Fruit fly (Drosophila melanogaster) whole organism, embryonic: ENCODE data around the gene CG13360.
A peak's percentile ranks its signal among the peaks of the same experiment; 100 is the strongest.

ENCODE experiments used
- Awh ChIP-seq: fragments of 200-800 bp; sonication (Bioruptor generic); IDR thresholded peaks from 2 replicates; pipeline ENCODE4, ENCODE4 v1.3.6; 2022; ENCODE audit warnings: missing biosample characterization, missing genetic modification characterization
- BEAF-32 ChIP-seq: fragments of 200-800 bp; sonication (Bioruptor generic); optimal IDR thresholded peaks from 3 replicates; lab custom pipeline; 2017; ENCODE audit warnings: missing biosample characterization, missing genetic modification characterization, mild to moderate bottlenecking, moderate library complexity, missing genetic modification reagents
- Blimp-1 ChIP-seq: fragments of 200-800 bp; sonication (Bioruptor generic); optimal IDR thresholded peaks from 3 replicates; lab custom pipeline; 2018; ENCODE audit warnings: missing biosample characterization, missing genetic modification characterization, mild to moderate bottlenecking, moderate library complexity, missing genetic modification reagents
- CG10366 ChIP-seq: fragments of 200-800 bp; sonication (Bioruptor generic); IDR thresholded peaks from 2 replicates; pipeline ENCODE4 v1.3.6; 2022; ENCODE audit warnings: missing biosample characterization, missing genetic modification characterization
- CG10979 ChIP-seq: fragments of 200-800 bp; sonication (Bioruptor generic); optimal IDR thresholded peaks from 2 replicates; lab custom pipeline; 2018; ENCODE audit warnings: missing biosample characterization, mild to moderate bottlenecking, missing genetic modification characterization, moderate library complexity
- CG11398 ChIP-seq: fragments of 200-800 bp; sonication (Bioruptor generic); optimal IDR thresholded peaks from 2 replicates; lab custom pipeline; 2016; ENCODE audit warnings: missing biosample characterization, missing genetic modification characterization
- CG14667 ChIP-seq: fragments of 200-800 bp; sonication (Bioruptor generic); IDR thresholded peaks from 2 replicates; pipeline ENCODE4 v1.3.6; 2022; ENCODE audit warnings: missing biosample characterization, missing genetic modification characterization
- CG1603 ChIP-seq: fragments of 200-800 bp; sonication (Bioruptor generic); optimal IDR thresholded peaks from 2 replicates; lab custom pipeline; 2019; ENCODE audit warnings: missing biosample characterization, mild to moderate bottlenecking, missing genetic modification characterization, moderate library complexity
- CG16813 ChIP-seq: fragments of 200-800 bp; sonication (Bioruptor generic); IDR thresholded peaks from 3 replicates; pipeline ENCODE4 v1.3.6; 2022; ENCODE audit warnings: missing biosample characterization, missing genetic modification characterization; ENCODE audit not compliant: partially characterized antibody
- CG17385 ChIP-seq: fragments of 200-800 bp; sonication (Bioruptor generic); optimal IDR thresholded peaks from 3 replicates; lab custom pipeline; 2018; ENCODE audit warnings: missing biosample characterization, mild to moderate bottlenecking, missing genetic modification characterization
- CG17612 ChIP-seq: fragments of 200-800 bp; sonication (Bioruptor generic); IDR thresholded peaks from 2 replicates; pipeline ENCODE4 v1.3.6; 2022; ENCODE audit warnings: missing biosample characterization, missing genetic modification characterization
- CG18262 ChIP-seq: fragments of 200-800 bp; optimal IDR thresholded peaks from 3 replicates; lab custom pipeline; 2019; ENCODE audit warnings: missing biosample characterization, mild to moderate bottlenecking, missing genetic modification characterization, moderate library complexity
- CG18764 ChIP-seq: fragments of 200-800 bp; sonication (Bioruptor generic); optimal IDR thresholded peaks from 3 replicates; lab custom pipeline; 2016; ENCODE audit warnings: missing biosample characterization, missing genetic modification characterization
- CG2875 ChIP-seq: fragments of 200-800 bp; sonication (Bioruptor generic); optimal IDR thresholded peaks from 2 replicates; lab custom pipeline; 2017; ENCODE audit warnings: missing biosample characterization, mild to moderate bottlenecking, missing genetic modification characterization, missing genetic modification reagents
- CG31388 ChIP-seq: fragments of 200-800 bp; sonication (Bioruptor generic); optimal IDR thresholded peaks from 2 replicates; lab custom pipeline; 2016; ENCODE audit warnings: missing biosample characterization, missing genetic modification characterization
- CG31441 ChIP-seq: fragments of 200-800 bp; sonication (Bioruptor generic); IDR thresholded peaks from 2 replicates; pipeline ENCODE4 v1.3.6; 2022; ENCODE audit warnings: missing biosample characterization, missing genetic modification characterization
- CG32772 ChIP-seq: fragments of 200-800 bp; sonication (Bioruptor generic); IDR thresholded peaks from 2 replicates; pipeline ENCODE4 v1.3.6; 2022; ENCODE audit warnings: missing biosample characterization, missing genetic modification characterization
- CG6813 ChIP-seq: fragments of 200-800 bp; sonication (Bioruptor generic); optimal IDR thresholded peaks from 2 replicates; lab custom pipeline; 2017; ENCODE audit warnings: missing biosample characterization, missing genetic modification characterization, mild to moderate bottlenecking, moderate library complexity, missing genetic modification reagents
- CG8290 ChIP-seq, 3 experiments: fragments of 200-800 bp; sonication (Bioruptor generic); optimal IDR thresholded peaks; 2 replicates each; lab custom pipeline; 2016 to 2019; ENCODE audit warnings: missing biosample characterization in 3 of 3, missing genetic modification characterization in 3 of 3, mild to moderate bottlenecking in 2 of 3, moderate library complexity in 1 of 3
- CG9437 ChIP-seq: fragments of 200-800 bp; sonication (Bioruptor generic); optimal IDR thresholded peaks from 2 replicates; lab custom pipeline; 2018; ENCODE audit warnings: missing biosample characterization, mild to moderate bottlenecking, missing genetic modification characterization
- CG9932 ChIP-seq: fragments of 200-800 bp; sonication (Bioruptor generic); IDR thresholded peaks from 2 replicates; pipeline ENCODE4 v1.3.6; 2022; ENCODE audit warnings: missing biosample characterization, missing genetic modification characterization
- CHES-1-like ChIP-seq: fragments of 200-800 bp; sonication (Bioruptor generic); optimal IDR thresholded peaks from 2 replicates; lab custom pipeline; 2016; ENCODE audit warnings: missing biosample characterization, missing genetic modification characterization
- Ets65A ChIP-seq: fragments of 200-800 bp; sonication (Bioruptor generic); peaks from one replicate; lab custom pipeline; 2016; ENCODE audit warnings: missing biosample characterization, missing genetic modification characterization
- HmgD ChIP-seq: fragments of 200-800 bp; sonication (Bioruptor generic); optimal IDR thresholded peaks from 3 replicates; lab custom pipeline; 2016; ENCODE audit warnings: missing biosample characterization, missing genetic modification characterization
- Hsf ChIP-seq: fragments of 200-800 bp; sonication (Bioruptor generic); optimal IDR thresholded peaks from 3 replicates; lab custom pipeline; 2016; ENCODE audit warnings: missing biosample characterization, missing genetic modification characterization
- NFAT ChIP-seq: fragments of 200-800 bp; sonication (Bioruptor generic); IDR thresholded peaks from 2 replicates; pipeline ENCODE4 v1.3.6; 2022; ENCODE audit warnings: missing biosample characterization, missing genetic modification characterization
- Rfx ChIP-seq: fragments of 200-800 bp; sonication (Bioruptor generic); IDR thresholded peaks from 2 replicates; pipeline ENCODE4 v1.3.6; 2022; ENCODE audit warnings: missing biosample characterization, missing genetic modification characterization
- Sox100B ChIP-seq: fragments of 200-800 bp; sonication (Bioruptor generic); optimal IDR thresholded peaks from 3 replicates; lab custom pipeline; 2018; ENCODE audit warnings: missing biosample characterization, mild to moderate bottlenecking, missing genetic modification characterization
- Trl ChIP-seq, 3 experiments: fragments of >200 bp in 2 of 3; fragments of 200-800 bp in 1 of 3; sonication (Bioruptor generic) in 1 of 3; optimal IDR thresholded peaks; 2 replicates in 1 of 3; 3 replicates in 2 of 3; lab custom pipeline; 2016 to 2017; ENCODE audit warnings: missing biosample characterization in 1 of 3, missing genetic modification characterization in 1 of 3
- ab ChIP-seq: fragments of 200-800 bp; sonication (Bioruptor generic); optimal IDR thresholded peaks from 2 replicates; lab custom pipeline; 2016; ENCODE audit warnings: missing biosample characterization, missing genetic modification characterization
- abd-A ChIP-seq: fragments of 200-800 bp; sonication (Bioruptor generic); optimal IDR thresholded peaks from 3 replicates; lab custom pipeline; 2019; ENCODE audit warnings: missing biosample characterization, mild to moderate bottlenecking, missing genetic modification characterization, moderate library complexity
- ara ChIP-seq: fragments of 200-800 bp; sonication (Bioruptor generic); IDR thresholded peaks from 2 replicates; pipeline ENCODE4 v1.3.6; 2022; ENCODE audit warnings: missing biosample characterization, missing genetic modification characterization
- bab2 ChIP-seq: fragments of 200-800 bp; sonication (Bioruptor generic); optimal IDR thresholded peaks from 2 replicates; lab custom pipeline; 2016; ENCODE audit warnings: missing biosample characterization, missing genetic modification characterization
- caup ChIP-seq: fragments of 200-800 bp; sonication (Bioruptor generic); optimal IDR thresholded peaks from 3 replicates; lab custom pipeline; 2017; ENCODE audit warnings: missing biosample characterization, mild to moderate bottlenecking, missing genetic modification characterization, moderate library complexity; ENCODE audit not compliant: severe bottlenecking
- cg ChIP-seq: fragments of 200-800 bp; sonication (Bioruptor generic); optimal IDR thresholded peaks from 3 replicates; lab custom pipeline; 2019; ENCODE audit warnings: missing biosample characterization, mild to moderate bottlenecking, missing genetic modification characterization, moderate library complexity
- dm ChIP-seq: fragments of 200-800 bp; sonication (Bioruptor generic); optimal IDR thresholded peaks from 3 replicates; lab custom pipeline; 2016; ENCODE audit warnings: missing biosample characterization, missing genetic modification characterization
- ewg ChIP-seq: fragments of 200-800 bp; sonication (Bioruptor generic); optimal IDR thresholded peaks from 3 replicates; lab custom pipeline; 2017; ENCODE audit warnings: mild to moderate bottlenecking, missing biosample characterization, missing genetic modification reagents, missing genetic modification characterization
- gcm ChIP-seq: fragments of 200-800 bp; sonication (Bioruptor generic); optimal IDR thresholded peaks from 2 replicates; lab custom pipeline; 2019; ENCODE audit warnings: missing biosample characterization, mild to moderate bottlenecking, missing genetic modification characterization, moderate library complexity
- jigr1 ChIP-seq: fragments of 200-800 bp; sonication (Bioruptor generic); IDR thresholded peaks from 3 replicates; pipeline ENCODE4 v1.3.6; 2022; ENCODE audit warnings: missing biosample characterization, missing genetic modification characterization
- kay ChIP-seq: fragments of 200-800 bp; sonication (Bioruptor generic); optimal IDR thresholded peaks from 2 replicates; lab custom pipeline; 2016; ENCODE audit warnings: missing biosample characterization, missing genetic modification characterization
- psq ChIP-seq: fragments of 200-800 bp; sonication (Bioruptor generic); optimal IDR thresholded peaks from 2 replicates; lab custom pipeline; 2017; ENCODE audit warnings: missing biosample characterization, missing genetic modification characterization
- pzg ChIP-seq: fragments of 200-800 bp; sonication (Bioruptor generic); optimal IDR thresholded peaks from 3 replicates; lab custom pipeline; 2018; ENCODE audit warnings: missing biosample characterization, mild to moderate bottlenecking, missing genetic modification characterization, moderate library complexity
- run ChIP-seq: fragments of 200-800 bp; sonication (Bioruptor generic); optimal IDR thresholded peaks from 3 replicates; lab custom pipeline; 2018; ENCODE audit warnings: missing biosample characterization, mild to moderate bottlenecking, missing genetic modification characterization
- sc ChIP-seq, 3 experiments: fragments of >200 bp in 2 of 3; fragments of 200-800 bp in 1 of 3; sonication (Bioruptor generic) in 1 of 3; optimal IDR thresholded peaks; 2 replicates in 2 of 3; 3 replicates in 1 of 3; lab custom pipeline; 2017; ENCODE audit warnings: mild to moderate bottlenecking in 1 of 3, missing biosample characterization in 1 of 3, missing genetic modification characterization in 1 of 3, missing genetic modification reagents in 1 of 3
- sens ChIP-seq: fragments of 200-800 bp; sonication (Bioruptor generic); peaks from one replicate; lab custom pipeline; 2016; ENCODE audit warnings: missing biosample characterization, missing genetic modification characterization
- tgo ChIP-seq: fragments of 200-800 bp; sonication (Bioruptor generic); IDR thresholded peaks from 3 replicates; pipeline ENCODE4 v1.3.6; 2022; ENCODE audit warnings: missing biosample characterization, missing genetic modification characterization
- twi ChIP-seq: fragments of 200-800 bp; optimal IDR thresholded peaks from 2 replicates; lab custom pipeline; 2019; ENCODE audit warnings: missing biosample characterization, mild to moderate bottlenecking, missing genetic modification characterization, moderate library complexity
- vvl ChIP-seq: fragments of 200-800 bp; sonication (Bioruptor generic); IDR thresholded peaks from 2 replicates; pipeline ENCODE4 v1.3.6; 2022; ENCODE audit warnings: missing biosample characterization, missing genetic modification characterization
- zfh2 ChIP-seq: fragments of 200-800 bp; sonication (Bioruptor generic); optimal IDR thresholded peaks from 2 replicates; lab custom pipeline; 2016; ENCODE audit warnings: missing biosample characterization, missing genetic modification characterization

CG13360 gene

dm6 chrX:796397-796989 lies 6.6 kb upstream of the CG13360 start (continued):
- no peak for TF ChIP-seq caup (GFP tag; lab: Kevin White, UChicago)
- no peak for TF ChIP-seq ewg (GFP tag; lab: Kevin White, UChicago)
- TF ChIP-seq NFAT (GFP tag; lab: Robert Waterston, UW), result peak; percentile 8; the same call in 1 of the 2 replicates
- TF ChIP-seq CG31388 (GFP tag; lab: Kevin White, UChicago), result no peak
- peak; percentile 49 for TF ChIP-seq CG18262
- TF ChIP-seq sens (GFP tag; lab: Kevin White, UChicago), result peak; percentile 68
- no peak for TF ChIP-seq psq (GFP tag; lab: Kevin White, UChicago)
- no peak for TF ChIP-seq ab (GFP tag; lab: Kevin White, UChicago)
- no peak for TF ChIP-seq CG6813 (GFP tag; lab: Kevin White, UChicago)
- TF ChIP-seq CG11398, result no peak
- TF ChIP-seq CG1603 (tag; lab: Kevin White, UChicago), result peak; percentile 11
- peak; percentile 94 for TF ChIP-seq CG16813 (GFP tag; lab: Robert Waterston, UW)
- no peak for TF ChIP-seq jigr1 (GFP tag; lab: Robert Waterston, UW)
- no peak for TF ChIP-seq tgo (GFP tag; lab: Robert Waterston, UW)
- no peak for TF ChIP-seq bab2
- TF ChIP-seq CG9932 (GFP tag; lab: Robert Waterston, UW), result peak; percentile 48; the same call in 1 of the 2 replicates
- TF ChIP-seq sc (optimal IDR thresholded peaks at IDR 0.05; lab: Kevin White, UChicago), result no peak
- TF ChIP-seq sc (GFP tag; optimal IDR thresholded peaks at IDR 0.05; lab: Kevin White, UChicago), result no peak
- no peak for TF ChIP-seq Blimp-1
- TF ChIP-seq CG10979 (tag; lab: Kevin White, UChicago), result peak; percentile 6
- TF ChIP-seq vvl (GFP tag; lab: Robert Waterston, UW), result peak; percentile 46
- no peak for TF ChIP-seq twi (tag; lab: Kevin White, UChicago)
- TF ChIP-seq CG10366 (GFP tag; lab: Robert Waterston, UW), result no peak
- no peak for TF ChIP-seq CG17612
- TF ChIP-seq Trl (optimal IDR thresholded peaks at IDR 0.05; lab: Kevin White, UChicago), result no peak
- no peak for TF ChIP-seq Trl (GFP tag; optimal IDR thresholded peaks at IDR 0.05; lab: Kevin White, UChicago)
- no peak for TF ChIP-seq CG17385 (GFP tag; lab: Kevin White, UChicago)
- TF ChIP-seq HmgD, result peak; percentile 18
- no peak for TF ChIP-seq CG18764
- no peak for TF ChIP-seq Awh (GFP tag; lab: Robert Waterston, UW)
- TF ChIP-seq zfh2 (GFP tag; lab: Kevin White, UChicago), result peak; percentile 8
- peak; percentile 22 for TF ChIP-seq pzg (GFP tag; lab: Kevin White, UChicago)
- TF ChIP-seq Sox100B, result no peak
- TF ChIP-seq ara (GFP tag; lab: Robert Waterston, UW), result no peak
- TF ChIP-seq CG9437 (GFP tag; lab: Kevin White, UChicago), result no peak
- TF ChIP-seq cg (GFP tag; lab: Kevin White, UChicago), result no peak
- TF ChIP-seq CG8290 (GFP tag; optimal IDR thresholded peaks at IDR 0.05; lab: Kevin White, UChicago), result no peak
- TF ChIP-seq CG8290 (tag; optimal IDR thresholded peaks at IDR 0.05; lab: Kevin White, UChicago), result peak in 1 of 2 experiments; percentile 79
- TF ChIP-seq Rfx (GFP tag; lab: Robert Waterston, UW), result peak; percentile 71
- TF ChIP-seq Ets65A (GFP tag; lab: Kevin White, UChicago), result peak; percentile 50
- no peak for TF ChIP-seq Hsf
- no peak for TF ChIP-seq CG14667 (GFP tag; lab: Robert Waterston, UW)
- TF ChIP-seq run, result no peak
- peak; percentile 34 for TF ChIP-seq CHES-1-like (GFP tag; lab: Kevin White, UChicago)
- TF ChIP-seq BEAF-32 (GFP tag; lab: Kevin White, UChicago), result peak; percentile 87
- no peak for TF ChIP-seq CG2875 (GFP tag; lab: Kevin White, UChicago)
- TF ChIP-seq abd-A (tag; lab: Kevin White, UChicago), result no peak
- TF ChIP-seq dm, result peak; percentile 51
- no peak for TF ChIP-seq CG32772 (GFP tag; lab: Robert Waterston, UW)
- TF ChIP-seq gcm (GFP tag; lab: Kevin White, UChicago), result peak; percentile 18
- no peak for TF ChIP-seq CG31441
- no peak for TF ChIP-seq kay (GFP tag; lab: Kevin White, UChicago)
